Fruit fly (Drosophila melanogaster) whole organism, embryonic: Measurements from ENCODE around the gene CG8460.

Source experiments
- BtbVII ChIP-seq: fragments of 200-800 bp; sonication (Bioruptor generic); optimal IDR thresholded peaks from 3 replicates; lab custom pipeline; 2017; ENCODE audit warnings: missing biosample characterization, mild to moderate bottlenecking, missing genetic modification characterization
- CG10147 ChIP-seq: fragments of 200-800 bp; sonication (Bioruptor generic); optimal IDR thresholded peaks from 2 replicates; lab custom pipeline; 2019; ENCODE audit warnings: missing biosample characterization, mild to moderate bottlenecking, missing genetic modification characterization, moderate library complexity
- CG10543 ChIP-seq: fragments of 200-800 bp; sonication (Bioruptor generic); optimal IDR thresholded peaks from 3 replicates; lab custom pipeline; 2017; ENCODE audit warnings: missing biosample characterization, mild to moderate bottlenecking, missing genetic modification characterization, moderate library complexity
- CG11398 ChIP-seq: fragments of 200-800 bp; sonication (Bioruptor generic); optimal IDR thresholded peaks from 2 replicates; lab custom pipeline; 2016; ENCODE audit warnings: missing biosample characterization, missing genetic modification characterization
- CG12236 ChIP-seq: fragments of 200-800 bp; sonication (Bioruptor generic); optimal IDR thresholded peaks from 2 replicates; lab custom pipeline; 2016; ENCODE audit warnings: missing biosample characterization, missing genetic modification characterization
- CG13287 ChIP-seq: fragments of 200-800 bp; sonication (Bioruptor generic); IDR thresholded peaks from 2 replicates; pipeline ENCODE4 v1.3.6; 2022; ENCODE audit warnings: missing biosample characterization, missing genetic modification characterization; ENCODE audit not compliant: partially characterized antibody
- CG13624 ChIP-seq: fragments of 200-800 bp; sonication (Bioruptor generic); optimal IDR thresholded peaks from 2 replicates; lab custom pipeline; 2016; ENCODE audit warnings: missing biosample characterization, missing genetic modification characterization
- CG13775 ChIP-seq: fragments of 200-800 bp; sonication (Bioruptor generic); optimal IDR thresholded peaks from 3 replicates; lab custom pipeline; 2017; ENCODE audit warnings: missing biosample characterization, mild to moderate bottlenecking, missing genetic modification characterization
- CG13894 ChIP-seq: fragments of 200-800 bp; sonication (Bioruptor generic); optimal IDR thresholded peaks from 3 replicates; lab custom pipeline; 2018; ENCODE audit warnings: missing biosample characterization, mild to moderate bottlenecking, missing genetic modification characterization, moderate library complexity
- CG15269 ChIP-seq: fragments of 200-800 bp; sonication (Bioruptor generic); optimal IDR thresholded peaks from 2 replicates; lab custom pipeline; 2018; ENCODE audit warnings: missing biosample characterization, mild to moderate bottlenecking, missing genetic modification characterization, moderate library complexity
- CG1529 ChIP-seq: fragments of 200-800 bp; sonication (Bioruptor generic); optimal IDR thresholded peaks from 3 replicates; lab custom pipeline; 2018; ENCODE audit warnings: missing biosample characterization, missing genetic modification characterization
- CG18262 ChIP-seq: fragments of 200-800 bp; optimal IDR thresholded peaks from 3 replicates; lab custom pipeline; 2019; ENCODE audit warnings: missing biosample characterization, mild to moderate bottlenecking, missing genetic modification characterization, moderate library complexity
- CG31388 ChIP-seq: fragments of 200-800 bp; sonication (Bioruptor generic); optimal IDR thresholded peaks from 2 replicates; lab custom pipeline; 2016; ENCODE audit warnings: missing biosample characterization, missing genetic modification characterization
- CG4820 ChIP-seq: fragments of 200-800 bp; sonication (Bioruptor generic); optimal IDR thresholded peaks from 3 replicates; lab custom pipeline; 2016; ENCODE audit warnings: missing biosample characterization, missing genetic modification characterization
- CG6854 ChIP-seq: fragments of 200-800 bp; sonication (Bioruptor generic); optimal IDR thresholded peaks from 3 replicates; lab custom pipeline; 2017; ENCODE audit warnings: missing biosample characterization, mild to moderate bottlenecking, missing genetic modification characterization
- CG7839 ChIP-seq: fragments of 200-800 bp; sonication (Bioruptor generic); optimal IDR thresholded peaks from 3 replicates; lab custom pipeline; 2018; ENCODE audit warnings: missing biosample characterization, mild to moderate bottlenecking, missing genetic modification characterization, moderate library complexity
- CG8281 ChIP-seq: fragments of 200-800 bp; sonication (Bioruptor generic); optimal IDR thresholded peaks from 2 replicates; lab custom pipeline; 2018; ENCODE audit warnings: missing biosample characterization, mild to moderate bottlenecking, missing genetic modification characterization, moderate library complexity
- CG9797 ChIP-seq: fragments of 200-800 bp; sonication (Bioruptor generic); optimal IDR thresholded peaks from 3 replicates; lab custom pipeline; 2018; ENCODE audit warnings: missing biosample characterization, mild to moderate bottlenecking, missing genetic modification characterization
- Chrac-16 ChIP-seq: fragments of 200-800 bp; sonication (Bioruptor generic); optimal IDR thresholded peaks from 3 replicates; lab custom pipeline; 2016; ENCODE audit warnings: missing biosample characterization, missing genetic modification characterization
- Deaf1 ChIP-seq: fragments of 200-800 bp; optimal IDR thresholded peaks from 3 replicates; lab custom pipeline; 2019; ENCODE audit warnings: missing biosample characterization, mild to moderate bottlenecking, missing genetic modification characterization, moderate library complexity
- Dip3 ChIP-seq: fragments of 200-800 bp; sonication (Bioruptor generic); optimal IDR thresholded peaks from 3 replicates; lab custom pipeline; 2016; ENCODE audit warnings: missing biosample characterization, missing genetic modification characterization
- E2f2 ChIP-seq: fragments of 200-800 bp; sonication (Bioruptor generic); IDR thresholded peaks from 2 replicates; pipeline ENCODE4 v1.3.6; 2022; ENCODE audit warnings: missing biosample characterization, missing genetic modification characterization
- Ets65A ChIP-seq: fragments of 200-800 bp; sonication (Bioruptor generic); peaks from one replicate; lab custom pipeline; 2016; ENCODE audit warnings: missing biosample characterization, missing genetic modification characterization
- Fer2 ChIP-seq: fragments of 200-800 bp; sonication (Bioruptor generic); optimal IDR thresholded peaks from 2 replicates; lab custom pipeline; 2018; ENCODE audit warnings: missing biosample characterization, mild to moderate bottlenecking, missing genetic modification characterization, moderate library complexity
- Hmr ChIP-seq: fragments of 200-800 bp; sonication (Bioruptor generic); optimal IDR thresholded peaks from 3 replicates; lab custom pipeline; 2017; ENCODE audit warnings: mild to moderate bottlenecking, missing biosample characterization, missing genetic modification reagents, missing genetic modification characterization
- Jarid2 ChIP-seq: fragments of 200-800 bp; sonication (Bioruptor generic); optimal IDR thresholded peaks from 3 replicates; lab custom pipeline; 2017; ENCODE audit warnings: mild to moderate bottlenecking, missing biosample characterization, missing genetic modification reagents, missing genetic modification characterization
- Lhr ChIP-seq: fragments of 200-800 bp; sonication (Bioruptor generic); optimal IDR thresholded peaks from 3 replicates; lab custom pipeline; 2017; ENCODE audit warnings: mild to moderate bottlenecking, missing biosample characterization, missing genetic modification reagents, missing genetic modification characterization
- MBD-R2 ChIP-seq: fragments of 200-800 bp; sonication (Bioruptor generic); IDR thresholded peaks from 2 replicates; pipeline ENCODE4 v1.3.6; 2022; ENCODE audit warnings: missing biosample characterization, missing genetic modification characterization
- Max ChIP-seq: fragments of 200-800 bp; sonication (Bioruptor generic); optimal IDR thresholded peaks from 2 replicates; lab custom pipeline; 2016; ENCODE audit warnings: missing biosample characterization, mild to moderate bottlenecking, missing genetic modification characterization
- Neu2 ChIP-seq: fragments of 200-800 bp; sonication (Bioruptor generic); optimal IDR thresholded peaks from 3 replicates; lab custom pipeline; 2016; ENCODE audit warnings: missing biosample characterization, missing genetic modification characterization, borderline replicate concordance
- Side ChIP-seq: fragments of 200-800 bp; sonication (Bioruptor generic); optimal IDR thresholded peaks from 2 replicates; lab custom pipeline; 2016; ENCODE audit warnings: missing biosample characterization, missing genetic modification characterization
- Sry-β ChIP-seq: fragments of 200-800 bp; sonication (Bioruptor generic); optimal IDR thresholded peaks from 2 replicates; lab custom pipeline; 2018; ENCODE audit warnings: missing biosample characterization, mild to moderate bottlenecking, missing genetic modification characterization, moderate library complexity
- TFAM ChIP-seq: fragments of 200-800 bp; sonication (Bioruptor generic); optimal IDR thresholded peaks from 2 replicates; lab custom pipeline; 2017; ENCODE audit warnings: missing biosample characterization, missing genetic modification characterization, inconsistent platforms
- ara ChIP-seq: fragments of 200-800 bp; sonication (Bioruptor generic); IDR thresholded peaks from 2 replicates; pipeline ENCODE4 v1.3.6; 2022; ENCODE audit warnings: missing biosample characterization, missing genetic modification characterization
- bcd ChIP-seq: fragments of 200-800 bp; sonication (Bioruptor generic); optimal IDR thresholded peaks from 2 replicates; lab custom pipeline; 2017; ENCODE audit warnings: missing biosample characterization, mild to moderate bottlenecking, missing genetic modification characterization
- cad ChIP-seq: fragments of >200 bp; optimal IDR thresholded peaks from 2 replicates; lab custom pipeline; 2017; ENCODE audit warnings: missing biosample characterization, missing genetic modification characterization
- cwo ChIP-seq: fragments of 200-800 bp; sonication (Bioruptor generic); optimal IDR thresholded peaks from 3 replicates; lab custom pipeline; 2017; ENCODE audit warnings: missing biosample characterization, missing genetic modification characterization, mild to moderate bottlenecking, moderate library complexity, missing genetic modification reagents
- gcm ChIP-seq: fragments of 200-800 bp; sonication (Bioruptor generic); optimal IDR thresholded peaks from 2 replicates; lab custom pipeline; 2019; ENCODE audit warnings: missing biosample characterization, mild to moderate bottlenecking, missing genetic modification characterization, moderate library complexity
- ind ChIP-seq: fragments of 200-800 bp; sonication (Bioruptor generic); optimal IDR thresholded peaks from 3 replicates; lab custom pipeline; 2016; ENCODE audit warnings: missing biosample characterization, missing genetic modification characterization
- kay ChIP-seq: fragments of 200-800 bp; sonication (Bioruptor generic); optimal IDR thresholded peaks from 2 replicates; lab custom pipeline; 2016; ENCODE audit warnings: missing biosample characterization, missing genetic modification characterization
- kni ChIP-seq: fragments of 200-800 bp; sonication (Bioruptor generic); optimal IDR thresholded peaks from 3 replicates; lab custom pipeline; 2017; ENCODE audit warnings: mild to moderate bottlenecking, missing biosample characterization, missing genetic modification reagents, missing genetic modification characterization
- mld ChIP-seq: fragments of 200-800 bp; sonication (Bioruptor generic); IDR thresholded peaks from 3 replicates; pipeline ENCODE4 v1.3.6; 2022; ENCODE audit warnings: missing biosample characterization, missing genetic modification characterization; ENCODE audit not compliant: partially characterized antibody
- prd ChIP-seq, 3 experiments: fragments of >200 bp in 2 of 3; fragments of 200-800 bp in 1 of 3; sonication (Bioruptor generic) in 1 of 3; optimal IDR thresholded peaks in 2 of 3; IDR thresholded peaks in 1 of 3; 2 replicates in 2 of 3; 3 replicates in 1 of 3; pipeline versions ENCODE4 v1.3.6 to Lab custom; 2017 to 2022; ENCODE audit warnings: missing biosample characterization in 1 of 3, missing genetic modification characterization in 1 of 3
- pum ChIP-seq: fragments of 200-800 bp; sonication (Bioruptor generic); optimal IDR thresholded peaks from 2 replicates; lab custom pipeline; 2016; ENCODE audit warnings: missing biosample characterization, missing genetic modification characterization
- so ChIP-seq: fragments of 200-800 bp; sonication (Bioruptor generic); IDR thresholded peaks from 3 replicates; pipeline ENCODE4 v1.3.6; 2022; ENCODE audit warnings: missing biosample characterization, missing genetic modification characterization
- sqz ChIP-seq: fragments of 200-800 bp; sonication (Bioruptor generic); optimal IDR thresholded peaks from 3 replicates; lab custom pipeline; 2018; ENCODE audit warnings: missing biosample characterization, mild to moderate bottlenecking, missing genetic modification characterization
- stwl ChIP-seq: fragments of 200-800 bp; sonication (Bioruptor generic); optimal IDR thresholded peaks from 3 replicates; lab custom pipeline; 2018; ENCODE audit warnings: missing biosample characterization, mild to moderate bottlenecking, missing genetic modification characterization, moderate library complexity
- sug ChIP-seq: fragments of 200-800 bp; optimal IDR thresholded peaks from 2 replicates; lab custom pipeline; 2019; ENCODE audit warnings: missing biosample characterization, mild to moderate bottlenecking, missing genetic modification characterization, moderate library complexity
- tgo ChIP-seq: fragments of 200-800 bp; sonication (Bioruptor generic); IDR thresholded peaks from 3 replicates; pipeline ENCODE4 v1.3.6; 2022; ENCODE audit warnings: missing biosample characterization, missing genetic modification characterization

CG8460 gene

dm6 chr2L:8212666-8213270 is 15.8 kb downstream of the CG8460 start, which contains the start of the genes CG8372 and CG8360 (continued):
- peak; percentile 39 for TF ChIP-seq cad
- TF ChIP-seq Dip3 (GFP tag; lab: Kevin White, UChicago) = peak; percentile 99
- TF ChIP-seq mld = no peak
- peak; percentile 99 for TF ChIP-seq Max
- TF ChIP-seq Sry-β (GFP tag; lab: Kevin White, UChicago) = peak; percentile 72
- TF ChIP-seq Deaf1 = peak; percentile 84
- peak; percentile 99 for TF ChIP-seq CG4820 (GFP tag; lab: Kevin White, UChicago)
- TF ChIP-seq CG8281 (tag; lab: Kevin White, UChicago) = peak; percentile 91
- TF ChIP-seq CG15269 (tag; lab: Kevin White, UChicago) = peak; percentile 99
- TF ChIP-seq CG13624 (GFP tag; lab: Kevin White, UChicago) = peak; percentile 99
- TF ChIP-seq CG31388 (GFP tag; lab: Kevin White, UChicago) = peak; percentile 97
- TF ChIP-seq sug (tag; lab: Kevin White, UChicago) = peak; percentile 97
- TF ChIP-seq CG10543 (GFP tag; lab: Kevin White, UChicago) = peak; percentile 98
- peak; percentile 92 for TF ChIP-seq Jarid2 (GFP tag; lab: Kevin White, UChicago)
- peak; percentile 100 for TF ChIP-seq MBD-R2 (GFP tag; lab: Robert Waterston, UW)
- peak; percentile 99 for TF ChIP-seq bcd (GFP tag; lab: Kevin White, UChicago)
- peak; percentile 98 for TF ChIP-seq CG10147 (GFP tag; lab: Kevin White, UChicago)
- peak; percentile 98 for TF ChIP-seq CG1529 (GFP tag; lab: Kevin White, UChicago)
- TF ChIP-seq Neu2 (GFP tag; lab: Kevin White, UChicago) = peak; percentile 95
- peak; percentile 99 for TF ChIP-seq so (GFP tag; lab: Robert Waterston, UW)
- TF ChIP-seq E2f2 (GFP tag; lab: Robert Waterston, UW) = peak; percentile 89
- TF ChIP-seq Hmr (GFP tag; lab: Kevin White, UChicago) = peak; percentile 99
- peak; percentile 76 for TF ChIP-seq CG9797 (GFP tag; lab: Kevin White, UChicago)
- TF ChIP-seq CG12236 (GFP tag; lab: Kevin White, UChicago) = peak; percentile 99
- TF ChIP-seq CG13894 = peak; percentile 96
- TF ChIP-seq Lhr = peak; percentile 92
- TF ChIP-seq CG13775 (GFP tag; lab: Kevin White, UChicago) = peak; percentile 98
- TF ChIP-seq Fer2 (tag; lab: Kevin White, UChicago) = peak; percentile 96
- TF ChIP-seq stwl (tag; lab: Kevin White, UChicago) = peak; percentile 92
- TF ChIP-seq CG6854 = peak; percentile 97
- peak; percentile 98 for TF ChIP-seq CG18262 (tag; lab: Kevin White, UChicago)
- TF ChIP-seq Chrac-16 (GFP tag; lab: Kevin White, UChicago) = peak; percentile 99
- peak; percentile 98 for TF ChIP-seq BtbVII (GFP tag; lab: Kevin White, UChicago)
- TF ChIP-seq ind = peak; percentile 99
- TF ChIP-seq CG11398 (GFP tag; lab: Kevin White, UChicago) = peak; percentile 99
- TF ChIP-seq kay = peak; percentile 97
- TF ChIP-seq ara = peak; percentile 99
- TF ChIP-seq tgo (GFP tag; lab: Robert Waterston, UW) = peak; percentile 99
- TF ChIP-seq pum (GFP tag; lab: Kevin White, UChicago) = peak; percentile 99
- TF ChIP-seq CG7839 (tag; lab: Kevin White, UChicago) = peak; percentile 99
- peak; percentile 100 for TF ChIP-seq Ets65A
- TF ChIP-seq sqz (GFP tag; lab: Kevin White, UChicago) = peak; percentile 96
- peak; percentile 90 for TF ChIP-seq kni
- TF ChIP-seq TFAM (GFP tag; lab: Kevin White, UChicago) = peak; percentile 90
- peak; percentile 97 for TF ChIP-seq cwo (GFP tag; lab: Kevin White, UChicago)
- peak; percentile 75 for TF ChIP-seq CG13287 (GFP tag; lab: Robert Waterston, UW)
- TF ChIP-seq gcm (GFP tag; lab: Kevin White, UChicago) = peak; percentile 98
- TF ChIP-seq prd (optimal IDR thresholded peaks at IDR 0.05; lab: Kevin White, UChicago) = no peak
- TF ChIP-seq prd (GFP tag; IDR thresholded peaks at IDR 0.05; lab: Robert Waterston, UW) = peak; percentile 100
- peak; percentile 99 for TF ChIP-seq Side (GFP tag; lab: Kevin White, UChicago)
